Fruit fly (Drosophila melanogaster) S2 (cell line): Measurements from ENCODE around the gene CG18649.

ENCODE experiments used
- CG8478 ChIP-seq: fragments of >200 bp; optimal IDR thresholded peaks from 2 replicates; lab custom pipeline; 2018
- CTCF ChIP-seq, 2 experiments: fragments of >200 bp; optimal IDR thresholded peaks; 2 replicates each; lab custom pipeline; 2018

CG18649 gene

DNA sequence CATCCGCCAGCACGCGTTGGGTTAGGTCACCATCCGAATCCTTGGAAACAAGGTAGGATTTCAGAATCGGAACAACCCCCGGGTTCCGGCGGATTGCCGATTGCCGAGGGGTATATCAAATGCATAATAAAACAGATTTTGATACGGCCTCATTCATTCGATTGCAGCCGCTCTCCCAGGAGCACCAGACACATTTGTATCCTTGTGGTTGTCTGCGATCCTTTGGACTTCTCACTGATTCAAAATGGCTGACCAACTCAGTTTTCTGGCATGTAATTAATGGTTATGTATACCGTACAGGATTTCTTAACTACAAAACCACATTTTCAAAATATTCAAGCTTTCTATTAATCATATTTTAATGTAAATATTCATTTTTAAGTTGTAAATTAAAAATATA is 6.3 kb downstream of the CG18649 start:
- TF ChIP-seq CG8478 (lab: Kevin White, UChicago) = no peak
- TF ChIP-seq CTCF (optimal IDR thresholded peaks at IDR 0.05; lab: Kevin White, UChicago) = no peak

DNA sequence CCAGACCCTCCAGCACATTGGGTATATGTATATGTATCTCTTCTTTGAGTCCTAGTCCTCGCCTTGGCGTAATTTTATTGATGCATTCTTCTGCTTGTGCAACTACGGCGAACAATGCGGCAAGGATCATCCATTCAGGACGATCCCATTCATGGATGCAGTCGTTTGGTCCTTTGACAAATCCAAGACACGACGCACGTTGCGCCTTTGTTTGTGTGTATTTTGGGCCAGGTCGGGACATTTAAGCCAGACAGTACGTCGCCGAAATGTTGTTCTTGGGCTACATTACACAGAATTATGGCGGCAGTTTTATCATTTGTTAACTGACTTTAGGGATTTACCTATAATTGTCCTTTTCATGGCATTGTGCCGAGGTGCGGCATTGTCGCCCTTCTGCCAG is 8.8 kb downstream of the CG18649 start:
- TF ChIP-seq CG8478 (lab: Kevin White, UChicago) = no peak
- no peak for TF ChIP-seq CTCF (optimal IDR thresholded peaks at IDR 0.05; lab: Kevin White, UChicago)

DNA sequence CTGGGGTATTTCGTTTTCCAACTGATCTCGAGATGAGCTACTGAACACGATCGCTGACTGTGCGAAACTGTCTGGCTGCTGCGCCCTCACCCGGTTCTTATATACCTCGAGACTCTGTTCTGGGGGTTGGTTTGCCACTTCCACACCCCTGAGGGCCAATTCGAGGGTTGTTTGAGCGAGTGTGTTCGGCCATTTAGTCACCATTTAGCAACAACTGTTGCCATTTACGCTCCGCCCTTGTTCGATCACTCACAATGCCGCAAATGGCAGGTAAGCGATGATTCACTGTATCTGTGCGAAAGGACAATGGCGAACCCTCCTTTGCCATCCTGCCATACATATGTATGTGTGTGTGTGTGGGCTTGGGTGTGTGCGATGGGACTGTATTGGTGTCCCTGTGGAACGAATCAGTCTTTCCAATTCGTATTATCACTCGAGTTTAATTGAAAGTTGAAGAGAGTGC is 10.0 kb downstream of the CG18649 start, which contains the start of gene ind:
ind (minus strand) TSS at position 51 of the 463 bp plus-strand sequence.
- no peak for TF ChIP-seq CTCF (optimal IDR thresholded peaks at IDR 0.05; lab: Kevin White, UChicago)
- TF ChIP-seq CG8478 (lab: Kevin White, UChicago) = no peak

DNA sequence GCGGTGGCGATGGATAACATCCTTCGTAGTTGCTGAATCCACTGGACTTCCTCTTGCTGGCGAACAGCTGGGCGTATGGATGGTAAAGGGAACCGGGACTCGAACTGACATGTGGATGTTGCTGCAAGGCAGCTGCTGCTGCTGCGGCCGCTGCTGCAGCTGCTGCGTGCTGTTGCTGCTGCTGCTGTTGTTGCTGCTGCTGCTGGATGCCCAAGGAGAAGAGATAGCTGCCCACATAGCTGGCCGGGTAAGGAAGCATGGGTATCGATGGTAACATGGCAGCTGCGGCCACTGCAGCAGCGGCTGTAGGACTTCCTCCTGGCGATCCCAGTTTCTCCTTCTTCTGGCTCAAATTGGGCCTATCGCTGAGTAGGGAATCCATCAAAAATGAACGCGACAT is 10.5 kb downstream of the CG18649 start:
- TF ChIP-seq CG8478 (lab: Kevin White, UChicago) (no peak), CTCF (optimal IDR thresholded peaks at IDR 0.05; lab: Kevin White, UChicago) (no peak)

DNA sequence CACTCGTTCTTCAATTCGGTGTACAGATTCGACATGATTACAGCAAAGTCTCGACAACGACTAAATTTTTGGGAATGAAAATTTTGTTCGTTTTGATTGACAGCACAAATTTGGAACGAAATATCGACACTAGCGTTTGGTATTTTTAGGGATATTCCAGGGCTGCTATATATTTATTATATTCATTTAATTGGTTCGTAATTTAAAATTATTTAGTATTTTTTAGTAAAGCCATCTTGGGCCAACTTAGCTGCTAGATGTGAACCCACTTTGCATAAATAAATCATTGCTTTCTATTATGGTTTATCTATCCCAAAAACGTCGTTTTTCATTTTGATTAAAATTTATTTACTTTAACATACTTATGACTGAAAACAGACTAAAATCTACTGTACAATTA is 11.5 kb downstream of the CG18649 start, which contains the start of gene Rpn12R:
Rpn12R (minus strand) TSS at position 101 of the 400 bp plus-strand sequence.
- TF ChIP-seq CG8478 (lab: Kevin White, UChicago) (no peak), CTCF (optimal IDR thresholded peaks at IDR 0.05; lab: Kevin White, UChicago) (no peak)

DNA sequence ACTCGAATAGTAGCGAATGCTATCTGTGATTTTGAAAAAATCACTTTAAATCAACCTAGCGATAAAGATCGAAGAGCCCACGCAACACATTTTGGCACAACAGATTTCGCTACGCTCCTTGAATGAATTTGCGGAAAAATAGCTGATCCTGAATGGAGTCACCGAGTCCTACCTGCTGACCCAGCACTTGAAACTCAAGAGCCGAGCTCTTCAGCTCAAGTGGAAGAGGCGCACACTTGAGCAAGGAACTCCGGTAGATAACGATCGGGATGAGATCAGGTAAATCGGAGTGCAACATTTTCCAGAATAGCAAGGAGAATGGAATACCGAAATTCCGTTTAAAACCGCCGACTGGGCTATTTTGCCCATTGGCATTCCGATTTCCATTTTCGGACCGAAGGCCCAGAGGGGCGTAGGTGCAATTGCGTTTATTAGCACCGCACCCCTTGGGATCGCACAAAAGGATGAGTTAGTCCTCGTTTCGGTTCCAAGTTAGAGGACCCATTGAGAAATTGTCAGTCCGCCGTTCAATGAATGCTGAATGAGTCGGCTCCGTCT is 13.5 kb downstream of the CG18649 start:
- TF ChIP-seq CG8478 (lab: Kevin White, UChicago) = no peak
- TF ChIP-seq CTCF (optimal IDR thresholded peaks at IDR 0.05; lab: Kevin White, UChicago) = no peak

DNA sequence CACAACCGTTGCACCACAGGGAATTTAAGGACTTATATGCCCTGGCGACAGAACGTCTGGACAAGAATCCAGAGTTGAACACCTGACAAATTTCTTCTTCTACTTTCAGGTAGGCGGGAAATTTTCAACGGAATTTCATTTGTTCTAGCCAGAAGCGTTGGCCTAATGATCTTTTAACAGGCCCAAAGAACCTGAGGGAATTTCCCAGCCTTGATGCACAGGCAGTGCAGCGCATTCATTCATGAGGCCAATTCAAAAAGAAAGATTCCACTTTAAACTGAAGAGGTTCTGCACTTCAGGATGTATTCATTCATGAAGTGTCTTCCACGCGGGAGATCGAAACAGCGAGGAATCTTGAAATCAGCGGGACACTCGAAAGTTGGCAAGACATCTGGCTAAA is 14.4 kb downstream of the CG18649 start:
- TF ChIP-seq CTCF (optimal IDR thresholded peaks at IDR 0.05; lab: Kevin White, UChicago) = no peak
- no peak for TF ChIP-seq CG8478 (lab: Kevin White, UChicago)

DNA sequence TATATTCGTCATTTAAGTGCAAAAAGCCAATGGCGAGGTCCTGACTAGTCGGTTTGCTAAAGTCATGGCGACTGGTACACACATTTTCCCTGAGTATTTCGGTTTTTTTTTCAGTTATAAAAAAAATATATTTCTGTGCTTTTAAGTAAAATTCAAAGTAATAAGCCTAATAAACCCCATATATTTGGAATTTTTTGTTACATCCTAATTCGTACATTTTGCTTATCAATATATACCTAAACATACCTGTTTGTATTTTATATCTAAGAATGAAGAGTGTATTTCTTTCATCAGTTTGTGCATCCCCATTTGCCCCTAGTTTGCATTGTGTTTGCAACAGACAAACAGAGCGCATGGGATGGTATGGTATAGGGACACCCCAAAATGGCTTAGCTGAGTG is 18.4 kb downstream of the CG18649 start:
- TF ChIP-seq CG8478 (lab: Kevin White, UChicago) (no peak), CTCF (optimal IDR thresholded peaks at IDR 0.05; lab: Kevin White, UChicago) (no peak)

DNA sequence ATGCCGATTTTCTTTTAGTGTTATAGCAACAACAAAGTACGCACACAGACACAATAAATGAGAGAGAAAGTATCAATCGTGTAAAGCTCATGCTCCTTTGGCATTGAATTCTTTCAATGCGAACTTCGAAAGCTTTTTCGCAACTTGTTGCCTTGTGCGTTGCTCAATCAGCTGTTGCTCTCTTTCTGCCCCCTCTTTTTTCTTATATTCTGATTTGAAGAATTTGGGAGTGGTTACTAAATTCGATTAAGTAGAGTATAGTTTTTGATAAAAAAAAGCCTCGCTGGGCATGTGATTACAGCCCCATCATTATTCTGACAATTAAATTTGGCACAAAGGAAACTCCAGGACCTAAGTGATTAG is 19.2 kb downstream of the CG18649 start:
- TF ChIP-seq CTCF (optimal IDR thresholded peaks at IDR 0.05; lab: Kevin White, UChicago) (no peak), CG8478 (lab: Kevin White, UChicago) (no peak)

DNA sequence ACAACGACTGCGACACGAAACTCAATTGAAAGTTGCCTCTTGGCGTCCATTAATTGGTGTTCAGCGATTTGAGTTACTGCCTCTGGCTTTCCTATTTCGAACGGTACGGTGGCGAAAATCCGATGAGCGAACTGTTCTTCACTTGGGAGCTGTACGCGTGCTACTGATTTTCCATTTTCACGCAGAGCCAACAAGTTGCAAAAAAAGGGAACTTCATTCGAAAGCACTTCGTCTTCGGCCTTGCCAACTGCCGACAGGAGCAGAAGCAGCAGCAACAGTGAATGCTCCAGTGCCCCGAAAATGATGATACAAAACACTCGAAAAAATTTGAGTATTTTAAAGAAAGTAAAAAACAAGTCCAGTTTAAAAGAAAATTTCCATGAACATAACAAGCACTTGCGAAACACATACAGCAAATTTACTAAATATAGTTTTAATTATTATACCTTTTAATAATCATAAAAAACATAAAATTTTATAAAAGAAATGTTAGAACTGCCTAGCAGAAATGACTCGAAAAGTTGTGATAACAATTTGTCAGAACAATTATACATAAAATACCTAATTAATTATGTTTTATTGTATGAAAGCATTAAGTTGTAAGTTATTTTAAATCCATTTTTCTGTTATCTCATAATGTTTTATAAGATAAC is 19.7 kb downstream of the CG18649 start:
- TF ChIP-seq CTCF (optimal IDR thresholded peaks at IDR 0.05; lab: Kevin White, UChicago) (no peak), CG8478 (lab: Kevin White, UChicago) (no peak)

DNA sequence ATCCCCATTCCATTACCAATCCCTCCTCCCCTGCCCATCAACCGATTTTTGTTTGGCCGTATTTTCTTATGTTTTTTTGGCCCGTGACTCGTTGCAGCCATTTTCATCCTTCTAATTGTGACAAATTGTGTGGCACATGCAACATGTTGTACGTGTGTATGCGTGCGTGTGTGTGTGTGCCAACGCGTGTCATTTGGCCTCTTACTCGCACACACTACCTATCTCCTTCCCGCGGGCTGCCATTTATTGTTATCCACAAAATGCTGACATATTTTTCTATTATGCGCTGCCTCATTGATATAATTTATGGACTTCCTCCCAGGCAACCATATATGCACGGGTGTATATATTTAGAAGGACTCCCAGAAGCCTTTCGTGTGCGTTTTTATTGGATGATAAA is 22.2 kb downstream of the CG18649 start:
- TF ChIP-seq CTCF (optimal IDR thresholded peaks at IDR 0.05; lab: Kevin White, UChicago) (no peak), CG8478 (lab: Kevin White, UChicago) (no peak)

DNA sequence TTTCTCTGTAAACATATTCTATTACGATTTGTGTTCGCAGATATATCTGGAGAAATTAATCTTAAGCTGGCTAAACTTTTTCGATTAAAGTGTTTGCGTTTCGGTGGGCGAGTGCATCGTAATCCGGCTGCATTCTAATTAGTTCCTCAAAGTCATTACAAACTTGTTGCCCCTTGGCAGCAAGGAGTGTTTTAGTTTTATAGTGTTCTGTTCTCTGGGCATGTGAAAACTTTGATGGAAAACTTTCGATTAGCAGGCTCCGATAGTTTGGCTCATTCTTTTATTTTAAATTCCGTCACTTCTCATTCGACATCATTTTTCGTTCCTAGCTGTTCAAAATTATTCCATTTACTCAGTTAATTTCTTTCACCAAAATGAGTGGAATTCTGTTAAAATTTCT is 30.7 kb downstream of the CG18649 start, which contains the start of gene CG32148:
CG32148 (plus strand) TSS at position 301 of the 400 bp plus-strand sequence.
- TF ChIP-seq CG8478 (lab: Kevin White, UChicago) = no peak
- TF ChIP-seq CTCF (optimal IDR thresholded peaks at IDR 0.05; lab: Kevin White, UChicago) = no peak

DNA sequence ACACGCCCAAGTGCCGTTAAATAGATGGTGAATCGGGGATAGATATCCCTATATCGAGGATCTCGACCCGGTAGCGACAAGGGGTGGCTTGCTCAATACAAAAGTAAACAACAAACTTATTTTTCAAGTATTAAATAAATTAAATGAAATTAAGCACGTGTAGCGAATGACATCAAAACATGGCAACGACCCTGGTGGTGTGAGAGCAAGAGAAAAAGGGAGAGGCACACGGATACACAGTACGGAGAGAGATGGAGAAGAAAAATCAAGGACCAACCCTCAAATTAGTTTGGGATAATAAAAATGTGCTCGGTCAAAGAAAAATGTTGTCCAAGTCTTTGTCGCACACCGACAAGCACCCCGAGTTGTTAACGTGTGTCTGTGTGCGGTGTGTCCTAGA is 32.9 kb downstream of the CG18649 start:
- no peak for TF ChIP-seq CG8478 (lab: Kevin White, UChicago)
- no peak for TF ChIP-seq CTCF (optimal IDR thresholded peaks at IDR 0.05; lab: Kevin White, UChicago)

DNA sequence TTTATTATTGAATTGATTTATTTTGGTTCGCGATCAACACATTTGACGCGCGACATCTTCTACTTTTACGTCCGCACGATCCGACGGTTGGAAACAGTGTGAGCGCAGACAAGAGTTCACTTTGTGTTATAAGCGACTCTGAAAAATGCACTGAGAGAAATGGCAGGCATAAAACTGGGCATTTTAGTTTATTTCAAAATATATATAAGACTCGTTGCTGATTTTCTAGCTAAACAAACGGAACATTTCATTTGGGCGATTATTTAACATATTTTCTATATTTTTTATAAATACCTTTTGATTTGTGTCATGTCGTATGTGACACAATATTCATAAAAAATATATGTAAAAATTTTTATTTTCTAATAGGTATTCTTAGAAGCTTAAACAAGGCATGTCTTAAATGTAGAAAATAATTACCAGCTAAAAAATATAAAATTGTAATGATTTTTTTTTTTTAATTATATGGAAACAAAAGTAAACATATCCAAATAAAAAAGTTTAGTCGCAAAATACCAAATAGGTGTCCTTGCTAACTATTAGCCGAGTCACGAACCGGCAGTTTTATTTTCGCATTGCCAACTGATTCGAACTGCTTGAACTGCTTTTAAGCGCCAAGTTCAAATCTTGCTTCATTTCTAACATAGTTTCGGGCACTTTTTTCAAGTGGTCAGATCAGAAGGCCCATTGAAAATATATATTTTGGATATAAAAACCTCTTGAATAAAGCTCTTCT is 39.8 kb downstream of the CG18649 start, which contains the start of gene Reck:
Reck (minus strand) TSS at position 106 of the 736 bp plus-strand sequence.
- TF ChIP-seq CG8478 (lab: Kevin White, UChicago) (no peak), CTCF (optimal IDR thresholded peaks at IDR 0.05; lab: Kevin White, UChicago) (peak in 1 of 2 experiments; percentile 73)

DNA sequence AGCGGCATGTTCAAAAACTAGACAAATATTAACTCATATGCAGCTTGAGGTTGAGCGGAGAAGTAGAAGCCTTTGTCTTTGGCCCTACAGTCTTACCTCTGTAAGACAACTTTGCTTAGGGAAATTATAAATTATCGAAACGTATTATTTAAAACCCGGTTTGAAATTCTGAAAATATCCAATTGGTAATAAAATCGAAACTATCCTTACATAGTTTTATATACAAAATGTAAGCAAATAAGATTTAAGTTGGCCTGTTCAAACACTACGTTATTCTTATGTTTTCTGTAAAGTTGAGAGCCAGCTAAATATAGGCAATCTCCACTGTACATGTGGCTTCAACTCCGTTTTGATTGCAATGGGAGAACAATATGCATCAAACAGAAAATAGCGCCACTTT is 40.6 kb downstream of the CG18649 start:
- TF ChIP-seq CG8478 (lab: Kevin White, UChicago) (no peak), CTCF (optimal IDR thresholded peaks at IDR 0.05; lab: Kevin White, UChicago) (no peak)
